Worm (Caenorhabditis elegans): Measurements from ENCODE around the gene R166.2.
A peak's percentile ranks its signal among the peaks of the same experiment; 100 is the strongest.

R166.2 gene

ce11 chrII:10527649-10528134, 9.8 kb downstream of the R166.2 start, which contains the start of gene mab-10 (continued):
- no peak for TF ChIP-seq spr-1 (tag; optimal IDR thresholded peaks at IDR 0.05)
- no peak for TF ChIP-seq saeg-2 (GFP tag; IDR thresholded peaks at IDR 0.05)
- no peak for TF ChIP-seq daf-8 (GFP tag; IDR thresholded peaks at IDR 0.05)
- TF ChIP-seq lir-3 (tag; optimal IDR thresholded peaks at IDR 0.05), result no peak
- TF ChIP-seq lin-39 (tag; optimal IDR thresholded peaks at IDR 0.05), result no peak
- TF ChIP-seq dmd-9 (GFP tag; IDR thresholded peaks at IDR 0.05), result no peak
- TF ChIP-seq tag-97 (GFP tag; IDR thresholded peaks at IDR 0.05), result no peak
- TF ChIP-seq cey-2 (tag; optimal IDR thresholded peaks at IDR 0.05; ENCODE audit: borderline replicate concordance, insufficient read depth), result no peak
- no peak for TF ChIP-seq nhr-237 (tag; optimal IDR thresholded peaks at IDR 0.05)
- peak; percentile 85 for TF ChIP-seq nhr-25 (tag; optimal IDR thresholded peaks at IDR 0.05; ENCODE audit: borderline replicate concordance, insufficient read depth)
- TF ChIP-seq zfp-3 (GFP tag; conservative IDR thresholded peaks at IDR 0.05), result no peak
- no peak for TF ChIP-seq ceh-28 (tag; optimal IDR thresholded peaks at IDR 0.05)
- no peak for TF ChIP-seq zip-11 (GFP tag; IDR thresholded peaks at IDR 0.05)
- TF ChIP-seq snpc-4 (tag; optimal IDR thresholded peaks at IDR 0.05), result no peak
- peak; percentile 67 for TF ChIP-seq dve-1 (tag; optimal IDR thresholded peaks at IDR 0.05; ENCODE audit: insufficient read depth)
- no peak for TF ChIP-seq daf-12 (tag; optimal IDR thresholded peaks at IDR 0.05)
- TF ChIP-seq arid-1 (GFP tag; conservative IDR thresholded peaks at IDR 0.05), result no peak
- no peak for TF ChIP-seq spr-3 (GFP tag; optimal IDR thresholded peaks at IDR 0.05)
- TF ChIP-seq lin-13 (GFP tag; optimal IDR thresholded peaks at IDR 0.05), result no peak
- no peak for TF ChIP-seq F49E8.2 (tag; optimal IDR thresholded peaks at IDR 0.05; ENCODE audit: borderline replicate concordance)
- TF ChIP-seq mep-1 (tag; optimal IDR thresholded peaks at IDR 0.05), result peak; percentile 64
- TF ChIP-seq nhr-76 (tag; optimal IDR thresholded peaks at IDR 0.05), result no peak
- TF ChIP-seq dmd-6 (GFP tag; IDR thresholded peaks at IDR 0.05), result peak; percentile 44
- TF ChIP-seq lsy-2 (tag; optimal IDR thresholded peaks at IDR 0.05), result peak in 1 of 2 experiments; percentile 53
- no peak for TF ChIP-seq nhr-111 (GFP tag; optimal IDR thresholded peaks at IDR 0.05)
- TF ChIP-seq madf-5 (GFP tag; IDR thresholded peaks at IDR 0.05), result 0 out of 4 replicates have a peak, but pooled peaks of 1 of the 2 experiments have one; percentile 25
- no peak for TF ChIP-seq unc-130 (GFP tag; optimal IDR thresholded peaks at IDR 0.05)
- TF ChIP-seq daf-16 (GFP tag; optimal IDR thresholded peaks at IDR 0.05), result peak in 1 of 2 experiments; percentile 26
- TF ChIP-seq daf-16 (tag; optimal IDR thresholded peaks at IDR 0.05), result peak; percentile 40
- TF ChIP-seq hlh-11 (tag; optimal IDR thresholded peaks at IDR 0.05), result peak; percentile 90
- TF ChIP-seq nhr-10 (tag; optimal IDR thresholded peaks at IDR 0.05), result no peak
- no peak for TF ChIP-seq nhr-77 (tag; optimal IDR thresholded peaks at IDR 0.05)
- no peak for TF ChIP-seq mxl-2 (GFP tag; conservative IDR thresholded peaks at IDR 0.05)
- TF ChIP-seq vab-7 (GFP tag; IDR thresholded peaks at IDR 0.05), result 0 out of 2 replicates have a peak, but pooled peaks have one; percentile 20
- no peak for TF ChIP-seq D1046.2 (GFP tag; IDR thresholded peaks at IDR 0.05)
- TF ChIP-seq hmg-1.1 (GFP tag; IDR thresholded peaks at IDR 0.05), result peak; percentile 78
- no peak for TF ChIP-seq ceh-44 (GFP tag; IDR thresholded peaks at IDR 0.05)
- no peak for TF ChIP-seq zag-1 (tag; optimal IDR thresholded peaks at IDR 0.05)
- TF ChIP-seq nhr-11 (tag; optimal IDR thresholded peaks at IDR 0.05), result peak; percentile 37
- TF ChIP-seq snpc-1.2 (GFP tag; IDR thresholded peaks at IDR 0.05), result no peak
- peak; percentile 15 for TF ChIP-seq pqm-1 (tag; optimal IDR thresholded peaks at IDR 0.05)
- no peak for TF ChIP-seq F26F4.8 (GFP tag; conservative IDR thresholded peaks at IDR 0.05)
- peak; percentile 46 for TF ChIP-seq nhr-6 (tag; optimal IDR thresholded peaks at IDR 0.05)
- TF ChIP-seq set-16 (GFP tag; IDR thresholded peaks at IDR 0.05), result peak; percentile 98
- peak; percentile 20 for TF ChIP-seq nhr-48 (tag; optimal IDR thresholded peaks at IDR 0.05)
- 0 out of 2 replicates have a peak, but pooled peaks have one; percentile 19 for TF ChIP-seq lin-38 (GFP tag; IDR thresholded peaks at IDR 0.05)
- TF ChIP-seq aha-1 (tag), result peak; percentile 73
- no peak for TF ChIP-seq ceh-82 (tag; optimal IDR thresholded peaks at IDR 0.05)
- TF ChIP-seq aly-2 (tag; optimal IDR thresholded peaks at IDR 0.05), result no peak
- TF ChIP-seq nhr-41 (GFP tag; IDR thresholded peaks at IDR 0.05), result no peak
- TF ChIP-seq tra-1 (GFP tag; IDR thresholded peaks at IDR 0.05), result no peak
- no peak for TF ChIP-seq jun-1 (tag; optimal IDR thresholded peaks at IDR 0.05)
